Fruit fly (Drosophila melanogaster) ovary, adult (tissue): ENCODE results near the gene 140up.
A peak's percentile ranks its signal among the peaks of the same experiment; 100 is the strongest.

Experiments
- CG17801 ChIP-seq: fragments of 200-800 bp; optimal IDR thresholded peaks from 2 replicates; lab custom pipeline; 2019; ENCODE audit warnings: missing biosample characterization, mild to moderate bottlenecking, missing genetic modification characterization, moderate library complexity; ENCODE audit not compliant: partially characterized antibody

The 140up gene

dm6 chr3R:14107597-14107996 lies 17.8 kb downstream of the 140up start:
- no peak for TF ChIP-seq CG17801 (GFP tag; lab: Kevin White, UChicago)

- TF ChIP-seq CG17801 (GFP tag; lab: Kevin White, UChicago), result no peak
Observed at dm6 chr3R:14103022-14103421, 22.3 kb downstream of the 140up start, which contains the start of gene PK1-R. Gene PK1-R, minus strand, starts transcription at chr3R:14103122.

dm6 chr3R:14100962-14101361 lies 24.4 kb downstream of the 140up start:
- TF ChIP-seq CG17801 (GFP tag; lab: Kevin White, UChicago), result no peak

dm6 chr3R:14098527-14099109 lies 26.7 kb downstream of the 140up start:
- no peak for TF ChIP-seq CG17801 (GFP tag; lab: Kevin White, UChicago)

- no peak for TF ChIP-seq CG17801 (GFP tag; lab: Kevin White, UChicago)
Observed at dm6 chr3R:14097980-14098379, 27.4 kb downstream of the 140up start, which contains the start of gene CG9920. Gene CG9920, minus strand, starts transcription at chr3R:14098080.

dm6 chr3R:14096792-14097191 lies 28.6 kb downstream of the 140up start, which contains the start of gene CCHa1:
Gene CCHa1, minus strand, starts transcription at chr3R:14096835.
- TF ChIP-seq CG17801 (GFP tag; lab: Kevin White, UChicago), result no peak

- no peak for TF ChIP-seq CG17801 (GFP tag; lab: Kevin White, UChicago)
Observed at dm6 chr3R:14095916-14096315, 29.4 kb downstream of the 140up start.

- TF ChIP-seq CG17801 (GFP tag; lab: Kevin White, UChicago), result no peak
Observed at dm6 chr3R:14095428-14095827, 29.9 kb downstream of the 140up start.

dm6 chr3R:14088887-14089567 lies 36.3 kb downstream of the 140up start, which contains the start of gene Npc2b:
Gene Npc2b, plus strand, starts transcription at chr3R:14089517.
- TF ChIP-seq CG17801 (GFP tag; lab: Kevin White, UChicago), result peak; percentile 13

- no peak for TF ChIP-seq CG17801 (GFP tag; lab: Kevin White, UChicago)
Observed at dm6 chr3R:14088157-14088556, 37.2 kb downstream of the 140up start.

- TF ChIP-seq CG17801 (GFP tag; lab: Kevin White, UChicago), result no peak
Observed at dm6 chr3R:14085555-14085954, 39.8 kb downstream of the 140up start.

- no peak for TF ChIP-seq CG17801 (GFP tag; lab: Kevin White, UChicago)
Observed at dm6 chr3R:14081526-14081925, 43.8 kb downstream of the 140up start.

dm6 chr3R:14077026-14077425 lies 48.3 kb downstream of the 140up start:
- no peak for TF ChIP-seq CG17801 (GFP tag; lab: Kevin White, UChicago)
